Fruit fly (Drosophila melanogaster) whole organism, embryonic: ENCODE results near the gene Sema5c.

Experiments used
- CG10209 ChIP-seq: fragments of 200-800 bp; sonication (Bioruptor generic); optimal IDR thresholded peaks from 3 replicates; lab custom pipeline; 2017; ENCODE audit warnings: missing biosample characterization, mild to moderate bottlenecking, missing genetic modification characterization, missing genetic modification reagents
- CG1024 ChIP-seq: fragments of 200-800 bp; sonication (Bioruptor generic); IDR thresholded peaks from 2 replicates; pipeline ENCODE4 v1.3.6; 2022; ENCODE audit warnings: missing biosample characterization, missing genetic modification characterization
- CG10321 ChIP-seq: fragments of 200-800 bp; sonication (Bioruptor generic); IDR thresholded peaks from 2 replicates; pipeline ENCODE4 v1.3.6; 2022; ENCODE audit warnings: missing biosample characterization, missing genetic modification characterization
- CG10462 ChIP-seq: fragments of 200-800 bp; sonication (Bioruptor generic); optimal IDR thresholded peaks from 2 replicates; lab custom pipeline; 2016; ENCODE audit warnings: missing biosample characterization, missing genetic modification characterization
- CG12071 ChIP-seq: fragments of 200-800 bp; sonication (Bioruptor generic); optimal IDR thresholded peaks from 3 replicates; lab custom pipeline; 2018; ENCODE audit warnings: missing biosample characterization, mild to moderate bottlenecking, missing genetic modification characterization
- CG13424 ChIP-seq: fragments of 200-800 bp; sonication (Bioruptor generic); optimal IDR thresholded peaks from 2 replicates; lab custom pipeline; 2019; ENCODE audit warnings: missing biosample characterization, mild to moderate bottlenecking, missing genetic modification characterization, moderate library complexity
- CG14710 ChIP-seq: fragments of 200-800 bp; sonication (Bioruptor generic); optimal IDR thresholded peaks from 3 replicates; lab custom pipeline; 2019; ENCODE audit warnings: missing biosample characterization, mild to moderate bottlenecking, missing genetic modification characterization, moderate library complexity
- CG1529 ChIP-seq: fragments of 200-800 bp; sonication (Bioruptor generic); optimal IDR thresholded peaks from 3 replicates; lab custom pipeline; 2018; ENCODE audit warnings: missing biosample characterization, missing genetic modification characterization
- CG15479 ChIP-seq: fragments of 200-800 bp; sonication (Bioruptor generic); optimal IDR thresholded peaks from 3 replicates; lab custom pipeline; 2019; ENCODE audit warnings: missing biosample characterization, mild to moderate bottlenecking, missing genetic modification characterization, moderate library complexity
- CG15696 ChIP-seq: fragments of 200-800 bp; sonication (Bioruptor generic); optimal IDR thresholded peaks from 2 replicates; lab custom pipeline; 2019; ENCODE audit warnings: missing biosample characterization, mild to moderate bottlenecking, missing genetic modification characterization, moderate library complexity
- CG17361 ChIP-seq: fragments of 200-800 bp; sonication (Bioruptor generic); IDR thresholded peaks from 3 replicates; pipeline ENCODE4 v1.3.6; 2022; ENCODE audit warnings: missing biosample characterization, missing genetic modification characterization
- CG17612 ChIP-seq: fragments of 200-800 bp; sonication (Bioruptor generic); IDR thresholded peaks from 2 replicates; pipeline ENCODE4 v1.3.6; 2022; ENCODE audit warnings: missing biosample characterization, missing genetic modification characterization
- CG18262 ChIP-seq: fragments of 200-800 bp; optimal IDR thresholded peaks from 3 replicates; lab custom pipeline; 2019; ENCODE audit warnings: missing biosample characterization, mild to moderate bottlenecking, missing genetic modification characterization, moderate library complexity
- CG2202 ChIP-seq: fragments of 200-800 bp; sonication (Bioruptor generic); optimal IDR thresholded peaks from 2 replicates; lab custom pipeline; 2018; ENCODE audit warnings: missing biosample characterization, mild to moderate bottlenecking, missing genetic modification characterization
- CG32772 ChIP-seq: fragments of 200-800 bp; sonication (Bioruptor generic); IDR thresholded peaks from 2 replicates; pipeline ENCODE4 v1.3.6; 2022; ENCODE audit warnings: missing biosample characterization, missing genetic modification characterization
- CG3407 ChIP-seq: fragments of 200-800 bp; sonication (Bioruptor generic); optimal IDR thresholded peaks from 2 replicates; lab custom pipeline; 2018; ENCODE audit warnings: missing biosample characterization, mild to moderate bottlenecking, missing genetic modification characterization
- CG3995 ChIP-seq: fragments of 200-800 bp; sonication (Bioruptor generic); optimal IDR thresholded peaks from 3 replicates; lab custom pipeline; 2016; ENCODE audit warnings: missing biosample characterization, missing genetic modification characterization
- CG5245 ChIP-seq: fragments of 200-800 bp; sonication (Bioruptor generic); optimal IDR thresholded peaks from 3 replicates; lab custom pipeline; 2016; ENCODE audit warnings: missing biosample characterization, missing genetic modification characterization
- CG6683 ChIP-seq: fragments of 200-800 bp; sonication (Bioruptor generic); optimal IDR thresholded peaks from 2 replicates; lab custom pipeline; 2017; ENCODE audit warnings: missing biosample characterization, mild to moderate bottlenecking, missing genetic modification characterization, missing genetic modification reagents
- CG6765 ChIP-seq: fragments of 200-800 bp; sonication (Bioruptor generic); optimal IDR thresholded peaks from 3 replicates; lab custom pipeline; 2017; ENCODE audit warnings: missing biosample characterization, mild to moderate bottlenecking, missing genetic modification characterization
- CG7271 ChIP-seq: fragments of 200-800 bp; sonication (Bioruptor generic); optimal IDR thresholded peaks from 2 replicates; lab custom pipeline; 2018; ENCODE audit warnings: missing biosample characterization, mild to moderate bottlenecking, missing genetic modification characterization, moderate library complexity
- CG7357 ChIP-seq: fragments of 200-800 bp; sonication (Bioruptor generic); IDR thresholded peaks from 3 replicates; pipeline ENCODE4 v1.3.6; 2022; ENCODE audit warnings: missing biosample characterization, missing genetic modification characterization
- CG7839 ChIP-seq: fragments of 200-800 bp; sonication (Bioruptor generic); optimal IDR thresholded peaks from 3 replicates; lab custom pipeline; 2018; ENCODE audit warnings: missing biosample characterization, mild to moderate bottlenecking, missing genetic modification characterization, moderate library complexity
- CG8359 ChIP-seq: fragments of 200-800 bp; sonication (Bioruptor generic); optimal IDR thresholded peaks from 2 replicates; lab custom pipeline; 2017; ENCODE audit warnings: missing biosample characterization, mild to moderate bottlenecking, missing genetic modification characterization, borderline replicate concordance
- CG8765 ChIP-seq: fragments of 200-800 bp; sonication (Bioruptor generic); IDR thresholded peaks from 2 replicates; pipeline ENCODE4 v1.3.6; 2022; ENCODE audit warnings: missing biosample characterization, missing genetic modification characterization
- CkIIα-i1 ChIP-seq: fragments of 200-800 bp; sonication (Bioruptor generic); IDR thresholded peaks from 2 replicates; pipeline ENCODE4 v1.3.6; 2022; ENCODE audit warnings: missing biosample characterization, missing genetic modification characterization
- Doc3 ChIP-seq: fragments of 200-800 bp; sonication (Bioruptor generic); IDR thresholded peaks from 3 replicates; pipeline ENCODE4 v1.3.6; 2022; ENCODE audit warnings: missing biosample characterization, missing genetic modification characterization; ENCODE audit not compliant: partially characterized antibody
- E2f2 ChIP-seq: fragments of 200-800 bp; sonication (Bioruptor generic); IDR thresholded peaks from 2 replicates; pipeline ENCODE4 v1.3.6; 2022; ENCODE audit warnings: missing biosample characterization, missing genetic modification characterization
- Fer2 ChIP-seq: fragments of 200-800 bp; sonication (Bioruptor generic); optimal IDR thresholded peaks from 2 replicates; lab custom pipeline; 2018; ENCODE audit warnings: missing biosample characterization, mild to moderate bottlenecking, missing genetic modification characterization, moderate library complexity
- Lpt ChIP-seq: fragments of >200 bp; optimal IDR thresholded peaks from 2 replicates; lab custom pipeline; 2018; ENCODE audit warnings: missing biosample characterization, missing genetic modification characterization
- Meics ChIP-seq: fragments of 200-800 bp; sonication (Bioruptor generic); optimal IDR thresholded peaks from 2 replicates; lab custom pipeline; 2017; ENCODE audit warnings: missing biosample characterization, mild to moderate bottlenecking, missing genetic modification characterization
- Mes4 ChIP-seq: fragments of 200-800 bp; sonication (Bioruptor generic); optimal IDR thresholded peaks from 2 replicates; lab custom pipeline; 2016; ENCODE audit warnings: missing biosample characterization, missing genetic modification characterization
- Neu2 ChIP-seq: fragments of 200-800 bp; sonication (Bioruptor generic); optimal IDR thresholded peaks from 3 replicates; lab custom pipeline; 2016; ENCODE audit warnings: missing biosample characterization, missing genetic modification characterization, borderline replicate concordance
- Pdp1 ChIP-seq, 2 experiments: fragments of 200-800 bp; sonication (Bioruptor generic); optimal IDR thresholded peaks; 3 replicates each; lab custom pipeline; 2016; ENCODE audit warnings: missing biosample characterization in 2 of 2, missing genetic modification characterization in 2 of 2, mild to moderate bottlenecking in 1 of 2, moderate library complexity in 1 of 2
- Ptx1 ChIP-seq: fragments of 200-800 bp; sonication (Bioruptor generic); IDR thresholded peaks from 2 replicates; pipeline ENCODE4 v1.3.6; 2022; ENCODE audit warnings: missing biosample characterization, missing genetic modification characterization
- Sry-δ ChIP-seq: fragments of 200-800 bp; sonication (Bioruptor generic); optimal IDR thresholded peaks from 2 replicates; lab custom pipeline; 2016; ENCODE audit warnings: missing biosample characterization, missing genetic modification characterization
- ash1 ChIP-seq: fragments of 200-800 bp; sonication (Bioruptor generic); optimal IDR thresholded peaks from 2 replicates; lab custom pipeline; 2018; ENCODE audit warnings: missing biosample characterization, mild to moderate bottlenecking, missing genetic modification characterization
- bcd ChIP-seq: fragments of 200-800 bp; sonication (Bioruptor generic); optimal IDR thresholded peaks from 2 replicates; lab custom pipeline; 2017; ENCODE audit warnings: missing biosample characterization, mild to moderate bottlenecking, missing genetic modification characterization
- caup ChIP-seq: fragments of 200-800 bp; sonication (Bioruptor generic); optimal IDR thresholded peaks from 3 replicates; lab custom pipeline; 2017; ENCODE audit warnings: missing biosample characterization, mild to moderate bottlenecking, missing genetic modification characterization, moderate library complexity; ENCODE audit not compliant: severe bottlenecking
- chm ChIP-seq: fragments of 200-800 bp; sonication (Bioruptor generic); IDR thresholded peaks from 2 replicates; pipeline ENCODE4 v1.3.6; 2022; ENCODE audit warnings: missing biosample characterization, missing genetic modification characterization
- gem ChIP-seq: fragments of 200-800 bp; sonication (Bioruptor generic); optimal IDR thresholded peaks from 2 replicates; lab custom pipeline; 2019; ENCODE audit warnings: missing biosample characterization, mild to moderate bottlenecking, missing genetic modification characterization, moderate library complexity
- h ChIP-seq: fragments of >200 bp; optimal IDR thresholded peaks from 2 replicates; lab custom pipeline; 2017
- hth ChIP-seq: fragments of >200 bp; optimal IDR thresholded peaks from 2 replicates; lab custom pipeline; 2017; ENCODE audit warnings: inconsistent platforms
- kay ChIP-seq: fragments of 200-800 bp; sonication (Bioruptor generic); optimal IDR thresholded peaks from 2 replicates; lab custom pipeline; 2016; ENCODE audit warnings: missing biosample characterization, missing genetic modification characterization
- klu ChIP-seq: fragments of 200-800 bp; sonication (Bioruptor generic); IDR thresholded peaks from 2 replicates; pipeline ENCODE4 v1.3.6; 2022; ENCODE audit warnings: missing biosample characterization, missing genetic modification characterization
- maf-S ChIP-seq: fragments of 200-800 bp; sonication (Bioruptor generic); optimal IDR thresholded peaks from 2 replicates; lab custom pipeline; 2016; ENCODE audit warnings: missing biosample characterization, missing genetic modification characterization
- phol ChIP-seq: fragments of 200-800 bp; sonication (Bioruptor generic); optimal IDR thresholded peaks from 3 replicates; lab custom pipeline; 2018; ENCODE audit warnings: missing biosample characterization, mild to moderate bottlenecking, missing genetic modification characterization, moderate library complexity
- rib ChIP-seq: fragments of 200-800 bp; sonication (Bioruptor generic); IDR thresholded peaks from 2 replicates; pipeline ENCODE4 v1.3.6; 2022; ENCODE audit warnings: missing biosample characterization, missing genetic modification characterization
- unpg ChIP-seq: fragments of 200-800 bp; sonication (Bioruptor generic); optimal IDR thresholded peaks from 3 replicates; lab custom pipeline; 2018; ENCODE audit warnings: missing biosample characterization, mild to moderate bottlenecking, missing genetic modification characterization, moderate library complexity
- vnd ChIP-seq: fragments of 200-800 bp; sonication (Bioruptor generic); IDR thresholded peaks from 3 replicates; pipeline ENCODE4 v1.3.6; 2022; ENCODE audit warnings: missing biosample characterization, missing genetic modification characterization; ENCODE audit not compliant: partially characterized antibody
- wek ChIP-seq: fragments of 200-800 bp; sonication (Bioruptor generic); optimal IDR thresholded peaks from 3 replicates; lab custom pipeline; 2018; ENCODE audit warnings: missing biosample characterization, mild to moderate bottlenecking, missing genetic modification characterization, moderate library complexity

The Sema5c gene

DNA sequence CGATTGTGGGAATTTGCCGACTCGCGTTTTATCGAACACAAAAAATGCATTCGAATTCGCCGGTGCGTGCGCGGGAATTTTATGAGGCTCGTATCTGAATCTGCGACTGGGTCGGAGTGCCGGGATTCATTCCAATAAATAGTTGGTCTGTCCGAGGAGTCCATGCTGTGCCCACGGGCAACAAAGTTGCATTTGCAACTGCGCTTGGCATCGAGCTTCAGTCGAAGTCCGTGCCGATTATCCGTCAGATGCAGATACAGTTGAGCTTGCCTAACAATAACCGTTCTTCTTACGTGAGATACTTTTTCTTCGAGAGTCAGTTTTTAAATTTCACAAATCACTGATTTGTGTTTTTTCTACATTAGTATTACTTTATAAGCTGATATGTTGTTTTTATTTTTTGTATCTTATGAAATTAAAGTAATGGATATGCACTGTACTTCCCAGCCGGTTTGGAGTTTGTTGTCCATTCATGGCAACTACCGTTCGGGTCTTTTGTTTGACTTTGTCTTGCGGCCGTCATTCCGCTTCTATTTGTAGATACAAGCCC, 23.3 kb downstream of the Sema5c start (continued):
- TF ChIP-seq CG10462 (GFP tag; lab: Kevin White, UChicago), result no peak
- peak; percentile 22 for TF ChIP-seq unpg (GFP tag; lab: Kevin White, UChicago)
- TF ChIP-seq rib, result no peak
- no peak for TF ChIP-seq Meics (GFP tag; lab: Kevin White, UChicago)
- TF ChIP-seq CG7839 (tag; lab: Kevin White, UChicago), result no peak
- no peak for TF ChIP-seq maf-S (GFP tag; lab: Kevin White, UChicago)
- TF ChIP-seq CkIIα-i1 (GFP tag; lab: Robert Waterston, UW), result no peak
- no peak for TF ChIP-seq wek (GFP tag; lab: Kevin White, UChicago)
- no peak for TF ChIP-seq CG13424 (tag; lab: Kevin White, UChicago)
- TF ChIP-seq Ptx1 (GFP tag; lab: Robert Waterston, UW), result no peak
- peak; percentile 14 for TF ChIP-seq kay (GFP tag; lab: Kevin White, UChicago)
- no peak for TF ChIP-seq CG17361 (GFP tag; lab: Robert Waterston, UW)
- no peak for TF ChIP-seq vnd (GFP tag; lab: Robert Waterston, UW)
- TF ChIP-seq CG3407 (GFP tag; lab: Kevin White, UChicago), result no peak
- peak; percentile 26; the same call in 1 of the 2 replicates for TF ChIP-seq CG1024 (GFP tag; lab: Robert Waterston, UW)
- TF ChIP-seq gem (tag; lab: Kevin White, UChicago), result peak; percentile 54
- peak; percentile 15 for TF ChIP-seq phol (tag; lab: Kevin White, UChicago)
- TF ChIP-seq CG2202 (tag; lab: Kevin White, UChicago), result no peak
- TF ChIP-seq E2f2 (GFP tag; lab: Robert Waterston, UW), result no peak
- TF ChIP-seq CG15479 (GFP tag; lab: Kevin White, UChicago), result no peak
- peak; percentile 18 for TF ChIP-seq Sry-δ
- TF ChIP-seq Fer2 (tag; lab: Kevin White, UChicago), result no peak
- no peak for TF ChIP-seq CG15696 (tag; lab: Kevin White, UChicago)
- TF ChIP-seq CG8359 (GFP tag; lab: Kevin White, UChicago), result no peak
- no peak for TF ChIP-seq CG7357 (GFP tag; lab: Robert Waterston, UW)
- TF ChIP-seq CG18262 (tag; lab: Kevin White, UChicago), result no peak
- TF ChIP-seq CG14710 (tag; lab: Kevin White, UChicago), result peak; percentile 55
- TF ChIP-seq Doc3 (GFP tag; lab: Robert Waterston, UW), result no peak
- no peak for TF ChIP-seq CG6765 (GFP tag; lab: Kevin White, UChicago)
- no peak for TF ChIP-seq CG7271 (tag; lab: Kevin White, UChicago)
- TF ChIP-seq CG10321, result no peak
- no peak for TF ChIP-seq klu (GFP tag; lab: Robert Waterston, UW)
- no peak for TF ChIP-seq Lpt (GFP tag; lab: Kevin White, UChicago)
- no peak for TF ChIP-seq CG3995 (GFP tag; lab: Kevin White, UChicago)
- no peak for TF ChIP-seq CG12071 (GFP tag; lab: Kevin White, UChicago)
- peak in 1 of 2 experiments; percentile 16 for TF ChIP-seq Pdp1 (GFP tag; optimal IDR thresholded peaks at IDR 0.05; lab: Kevin White, UChicago)
- no peak for TF ChIP-seq Mes4 (GFP tag; lab: Kevin White, UChicago)
- no peak for TF ChIP-seq chm (GFP tag; lab: Robert Waterston, UW)
- no peak for TF ChIP-seq caup (GFP tag; lab: Kevin White, UChicago)
- no peak for TF ChIP-seq CG17612
- no peak for TF ChIP-seq CG32772 (GFP tag; lab: Robert Waterston, UW)
- no peak for TF ChIP-seq bcd (GFP tag; lab: Kevin White, UChicago)
- TF ChIP-seq CG10209 (GFP tag; lab: Kevin White, UChicago), result no peak
- no peak for TF ChIP-seq h (lab: Kevin White, UChicago)
- no peak for TF ChIP-seq ash1 (GFP tag; lab: Kevin White, UChicago)
- no peak for TF ChIP-seq hth
- no peak for TF ChIP-seq CG8765 (GFP tag; lab: Robert Waterston, UW)
- no peak for TF ChIP-seq Neu2 (GFP tag; lab: Kevin White, UChicago)
- no peak for TF ChIP-seq CG1529 (GFP tag; lab: Kevin White, UChicago)
- no peak for TF ChIP-seq CG6683 (GFP tag; lab: Kevin White, UChicago)
- no peak for TF ChIP-seq CG5245 (GFP tag; lab: Kevin White, UChicago)
